Worm (Caenorhabditis elegans) whole organism, midembryonic: ENCODE measurements around the gene mlc-7.

Experiments
- T22C8.4 ChIP-seq: fragments of 200-800 bp; sonication (Bioruptor generic); IDR thresholded peaks from 2 replicates; pipeline ENCODE4 v1.3.6; 2022; ENCODE audit warnings: missing genetic modification characterization, missing compliant biosample characterization
- cog-1 ChIP-seq: sonication (generic microtip); optimal IDR thresholded peaks from 2 replicates; lab custom pipeline; 2016; ENCODE audit warnings: missing genetic modification characterization, missing compliant biosample characterization
- flt-1 ChIP-seq: fragments of 200-800 bp; sonication (Bioruptor generic); IDR thresholded peaks from 2 replicates; pipeline ENCODE4 v1.3.6; 2022; ENCODE audit warnings: missing genetic modification characterization, missing compliant biosample characterization
- klf-2 ChIP-seq: fragments of 200-800 bp; sonication (Bioruptor generic); conservative IDR thresholded peaks from 2 replicates; pipeline ENCODE4 v1.3.6; 2022; ENCODE audit warnings: missing genetic modification reagents, missing genetic modification characterization, missing compliant biosample characterization
- med-1 ChIP-seq: sonication (generic microtip); optimal IDR thresholded peaks from 2 replicates; lab custom pipeline; 2017; ENCODE audit warnings: missing genetic modification characterization, mild to moderate bottlenecking, missing compliant biosample characterization, antibody characterized with exemption, missing genetic modification reagents; ENCODE audit not compliant: insufficient read depth
- ref-1 ChIP-seq: fragments of 200-800 bp; sonication (Bioruptor generic); conservative IDR thresholded peaks from 2 replicates; pipeline ENCODE4 v1.3.6; 2022; ENCODE audit warnings: missing genetic modification reagents, missing genetic modification characterization, missing compliant biosample characterization
- tab-1 ChIP-seq: fragments of 200-800 bp; sonication (Bioruptor generic); IDR thresholded peaks from 2 replicates; pipeline ENCODE4 v1.3.6; 2022; ENCODE audit warnings: missing genetic modification characterization, missing compliant biosample characterization
- ztf-23 ChIP-seq: fragments of 200-800 bp; sonication (Bioruptor generic); IDR thresholded peaks from 2 replicates; pipeline ENCODE4 v1.3.6; 2022; ENCODE audit warnings: missing genetic modification reagents, missing genetic modification characterization, missing compliant biosample characterization
- ztf-29 ChIP-seq: fragments of 200-800 bp; sonication (Bioruptor generic); IDR thresholded peaks from 2 replicates; pipeline ENCODE4 v1.3.6; 2022; ENCODE audit warnings: missing genetic modification reagents, missing genetic modification characterization, missing compliant biosample characterization

Gene mlc-7

DNA sequence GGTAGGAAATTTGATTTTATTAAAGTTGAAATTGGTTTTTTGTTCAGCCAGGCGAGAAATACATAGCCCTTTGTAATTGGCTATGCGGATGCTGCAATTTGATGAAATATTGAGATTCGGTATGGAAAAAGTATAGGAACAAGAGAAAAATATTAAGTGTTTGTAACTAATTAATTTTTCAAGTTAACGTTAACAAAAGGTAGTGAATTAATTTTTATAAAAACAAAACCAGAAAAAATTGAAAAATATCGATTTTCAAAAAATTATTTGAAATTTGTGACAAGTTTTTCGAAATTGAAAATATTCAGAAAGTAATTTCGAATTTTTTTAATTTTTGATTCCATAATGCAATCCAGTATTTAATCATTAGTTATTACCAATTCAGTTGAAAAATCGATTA is 19.7 kb upstream of the mlc-7 start, which contains the start of gene W06F12.2:
TSS of gene W06F12.2 (minus strand) at position 101 of the 400 bp plus-strand sequence.
- TF ChIP-seq ztf-23 (no peak), ref-1 (GFP tag; lab: Robert Waterston, UW) (no peak), tab-1 (no peak), med-1 (GFP tag; lab: Kevin White, UChicago) (no peak)

DNA sequence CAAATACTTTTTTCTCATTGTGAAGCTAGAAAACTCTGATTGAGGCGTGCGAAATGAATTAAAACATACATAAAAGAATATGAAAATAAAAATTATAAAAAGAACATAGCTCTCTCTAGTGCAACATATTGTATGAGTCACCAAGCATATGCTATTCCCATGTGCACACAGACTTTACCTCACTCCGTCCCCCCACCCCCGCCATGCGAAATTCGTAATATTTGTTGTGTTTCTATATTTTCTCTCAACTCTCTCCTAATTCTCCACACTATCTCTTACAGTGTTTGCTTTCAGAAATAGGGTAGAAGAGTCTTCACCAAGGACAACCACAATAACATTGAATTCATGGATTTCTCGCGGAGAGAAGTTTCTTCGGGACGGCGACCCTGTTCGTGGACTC is 18.6 kb upstream of the mlc-7 start:
- TF ChIP-seq ztf-29 (GFP tag; lab: Robert Waterston, UW) (no peak), tab-1 (no peak), cog-1 (no peak), ztf-23 (no peak), T22C8.4 (GFP tag; lab: Robert Waterston, UW) (no peak)

DNA sequence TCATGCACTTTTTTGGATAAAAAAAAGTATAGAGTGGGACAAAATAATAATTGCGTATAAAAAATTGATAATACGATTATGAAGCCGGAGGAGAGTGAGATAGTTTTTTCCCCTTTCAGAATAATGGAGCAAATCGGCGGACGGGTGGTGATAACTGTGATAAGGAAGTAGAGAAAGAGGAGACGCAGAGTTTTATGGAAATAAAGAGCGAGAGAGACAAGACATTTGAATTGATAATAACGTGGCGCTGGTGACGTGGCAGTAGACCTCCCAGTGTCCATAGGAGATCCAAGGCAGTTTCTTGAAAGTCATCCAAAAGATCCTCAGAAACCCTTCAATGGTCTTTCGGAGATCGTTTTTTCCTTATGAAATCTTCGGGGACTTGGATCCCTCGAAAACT is 17.4 kb upstream of the mlc-7 start:
- TF ChIP-seq med-1 (GFP tag; lab: Kevin White, UChicago) (no peak), T22C8.4 (GFP tag; lab: Robert Waterston, UW) (no peak), ztf-23 (no peak), tab-1 (no peak), klf-2 (no peak), cog-1 (no peak), flt-1 (GFP tag; lab: Robert Waterston, UW) (no peak), ref-1 (GFP tag; lab: Robert Waterston, UW) (no peak)

DNA sequence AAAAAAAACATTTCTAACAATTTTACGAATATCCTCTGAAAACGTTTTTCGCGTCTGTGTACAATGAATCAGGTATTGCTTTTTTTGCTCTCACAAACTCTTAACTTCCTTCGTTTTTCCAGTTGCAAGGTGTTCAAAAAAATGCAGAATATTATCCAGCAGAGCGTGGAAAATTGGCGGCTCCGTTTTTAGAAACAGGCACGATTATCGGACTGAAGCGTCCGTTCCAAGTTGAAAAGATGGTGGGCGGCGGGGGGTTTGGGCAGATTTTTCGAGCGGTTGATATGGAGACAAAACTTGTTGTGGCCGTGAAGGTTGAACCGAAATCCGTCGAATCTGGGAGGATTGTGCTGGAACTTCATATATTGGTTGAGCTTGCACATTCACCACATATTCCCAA is 16.2 kb upstream of the mlc-7 start, which contains the start of gene W06F12.3:
TSS of gene W06F12.3 (plus strand) at position 23 of the 400 bp plus-strand sequence.
- no peak for TF ChIP-seq T22C8.4 (GFP tag; lab: Robert Waterston, UW)
- no peak for TF ChIP-seq tab-1
- no peak for TF ChIP-seq med-1 (GFP tag; lab: Kevin White, UChicago)
- TF ChIP-seq cog-1, result no peak
- no peak for TF ChIP-seq ztf-23
- TF ChIP-seq klf-2, result no peak
- no peak for TF ChIP-seq flt-1 (GFP tag; lab: Robert Waterston, UW)
- TF ChIP-seq ref-1 (GFP tag; lab: Robert Waterston, UW), result no peak
- no peak for TF ChIP-seq ztf-29 (GFP tag; lab: Robert Waterston, UW)

DNA sequence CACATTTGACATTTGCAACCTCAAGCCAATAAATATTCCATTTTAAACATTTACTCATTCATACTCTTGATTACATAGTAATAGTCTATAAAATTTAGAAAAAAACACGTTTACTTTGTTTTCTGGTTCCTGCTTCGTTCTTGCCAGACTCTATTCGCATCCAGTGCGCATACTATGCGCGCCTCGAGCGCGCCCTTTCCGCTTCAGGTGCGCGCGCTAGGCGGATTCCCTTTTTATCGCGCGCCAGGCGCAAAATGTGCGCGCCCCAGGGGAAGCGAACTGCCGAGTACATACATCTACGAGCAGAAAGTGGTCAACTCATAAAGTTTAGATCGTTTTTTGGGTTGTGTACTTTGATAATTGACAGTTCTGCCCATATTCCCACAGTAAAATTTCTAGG is 9.8 kb upstream of the mlc-7 start:
- TF ChIP-seq ref-1 (GFP tag; lab: Robert Waterston, UW) (no peak), tab-1 (no peak), ztf-29 (GFP tag; lab: Robert Waterston, UW) (no peak), ztf-23 (no peak), med-1 (GFP tag; lab: Kevin White, UChicago) (no peak), klf-2 (no peak), cog-1 (no peak), flt-1 (GFP tag; lab: Robert Waterston, UW) (no peak), T22C8.4 (GFP tag; lab: Robert Waterston, UW) (no peak)

DNA sequence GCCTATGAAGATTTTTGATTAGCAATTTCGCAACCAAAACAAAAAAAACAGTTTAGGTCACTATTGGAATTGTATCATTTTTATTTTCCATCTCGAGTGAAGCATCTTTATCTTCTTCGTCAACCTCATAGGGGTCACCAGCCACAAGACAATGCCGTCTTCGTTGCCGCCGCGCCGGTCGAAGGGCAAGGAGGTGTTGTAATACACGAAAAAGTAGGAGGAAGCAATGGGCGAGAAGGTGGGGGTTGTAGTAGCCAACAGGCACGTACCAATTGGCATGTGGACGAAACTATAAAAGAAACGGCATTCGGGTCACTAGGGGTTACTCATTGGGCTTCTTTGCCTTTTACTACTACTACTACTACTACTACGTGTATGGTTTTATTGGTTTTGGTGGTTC is 9.2 kb upstream of the mlc-7 start:
- TF ChIP-seq tab-1 (no peak), cog-1 (no peak), klf-2 (no peak), med-1 (GFP tag; lab: Kevin White, UChicago) (no peak), ztf-29 (GFP tag; lab: Robert Waterston, UW) (no peak), flt-1 (GFP tag; lab: Robert Waterston, UW) (no peak), ref-1 (GFP tag; lab: Robert Waterston, UW) (no peak), T22C8.4 (GFP tag; lab: Robert Waterston, UW) (no peak), ztf-23 (no peak)

DNA sequence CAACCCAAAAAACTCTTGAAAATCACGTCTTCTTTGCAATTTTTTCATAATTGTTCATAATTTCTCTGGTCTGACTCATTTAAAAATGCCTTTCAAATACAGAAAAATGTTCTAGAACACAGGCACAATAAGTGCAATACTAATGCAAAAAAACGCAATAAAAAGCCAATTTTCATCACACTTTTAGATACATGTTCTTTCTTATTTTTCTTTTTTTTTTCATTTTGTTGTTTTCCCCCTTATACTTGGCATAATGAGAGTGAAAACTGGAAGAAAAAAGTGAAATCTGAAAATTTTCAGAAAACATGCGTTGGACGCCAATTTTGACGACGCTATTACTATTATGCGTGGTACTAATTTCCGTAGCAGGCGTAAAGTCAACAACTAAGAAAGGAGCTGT is 7.3 kb upstream of the mlc-7 start, which contains the start of gene tyr-2:
TSS of gene tyr-2 (plus strand) at position 301 of the 400 bp plus-strand sequence.
- TF ChIP-seq ztf-29 (GFP tag; lab: Robert Waterston, UW) (no peak), klf-2 (no peak), ztf-23 (no peak), cog-1 (no peak), flt-1 (GFP tag; lab: Robert Waterston, UW) (no peak), med-1 (GFP tag; lab: Kevin White, UChicago) (no peak), ref-1 (GFP tag; lab: Robert Waterston, UW) (no peak), tab-1 (no peak), T22C8.4 (GFP tag; lab: Robert Waterston, UW) (no peak)

DNA sequence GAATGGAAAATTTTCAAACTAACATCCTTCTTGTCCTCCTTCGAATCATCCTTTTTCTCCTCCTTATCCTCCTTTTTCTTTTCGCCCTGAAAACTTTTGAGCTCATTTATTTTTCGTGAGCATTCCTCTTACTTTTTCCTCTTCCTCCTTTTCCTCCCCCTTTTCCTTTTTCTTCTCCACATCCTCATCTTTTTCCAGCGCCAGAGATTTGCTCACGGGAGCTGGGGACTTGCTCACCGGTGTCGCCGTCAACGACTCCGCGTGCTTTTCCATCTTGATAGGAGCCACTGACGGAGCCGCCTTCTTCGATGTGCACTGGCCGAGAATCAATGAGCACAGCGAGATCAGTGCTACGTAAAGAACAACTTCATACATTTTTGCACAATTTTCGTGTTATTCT is 2.9 kb upstream of the mlc-7 start, which contains the start of gene K08E3.2:
TSS of gene K08E3.2 (minus strand) at position 375 of the 400 bp plus-strand sequence.
- TF ChIP-seq ztf-29 (GFP tag; lab: Robert Waterston, UW), result no peak

DNA sequence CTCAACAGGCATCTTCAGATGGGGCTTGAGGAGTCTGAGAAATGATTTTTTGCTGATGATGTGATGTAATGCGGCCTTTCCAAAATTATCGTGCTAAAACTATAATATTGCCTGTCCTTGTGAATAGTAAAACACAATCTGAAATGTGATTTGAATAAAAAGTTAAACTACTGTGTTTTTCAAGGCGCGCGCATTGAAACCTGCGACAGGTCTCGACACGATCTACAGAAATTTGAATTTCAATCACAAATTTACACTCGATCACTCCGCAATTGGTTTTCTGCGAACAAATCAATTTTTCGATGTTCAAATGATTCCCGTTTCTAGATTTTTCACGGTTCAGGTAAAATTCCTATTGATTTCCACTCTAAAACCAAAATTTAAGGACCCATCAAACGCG is 4.4 kb downstream of the mlc-7 start, which contains the start of gene toca-2:
TSS of gene toca-2 (plus strand) at position 208 of the 400 bp plus-strand sequence.
- no peak for TF ChIP-seq ref-1 (GFP tag; lab: Robert Waterston, UW)
- no peak for TF ChIP-seq cog-1
- no peak for TF ChIP-seq tab-1
- no peak for TF ChIP-seq med-1 (GFP tag; lab: Kevin White, UChicago)
- no peak for TF ChIP-seq flt-1 (GFP tag; lab: Robert Waterston, UW)
- no peak for TF ChIP-seq T22C8.4 (GFP tag; lab: Robert Waterston, UW)
- no peak for TF ChIP-seq klf-2

DNA sequence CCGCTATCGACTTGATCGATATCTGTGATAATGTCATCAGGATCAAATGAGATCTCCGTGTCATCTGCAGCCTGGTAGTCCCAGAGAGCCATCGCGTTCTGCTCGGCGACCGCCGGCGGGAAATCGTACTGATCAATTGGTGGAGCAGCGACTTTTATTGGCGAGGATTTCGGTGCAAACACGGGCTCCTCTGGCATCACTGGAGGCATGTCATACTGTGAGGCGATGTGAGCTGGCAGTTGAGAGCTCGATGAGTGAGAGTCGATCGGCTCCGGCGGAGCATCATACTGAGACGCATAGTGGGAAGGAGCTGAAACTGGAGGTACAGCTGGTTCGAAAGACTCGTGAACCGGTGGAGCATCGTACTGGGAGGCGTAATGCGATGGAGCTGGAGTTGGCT is 8.4 kb downstream of the mlc-7 start:
- TF ChIP-seq klf-2, result no peak
- TF ChIP-seq ref-1 (GFP tag; lab: Robert Waterston, UW), result no peak
- TF ChIP-seq T22C8.4 (GFP tag; lab: Robert Waterston, UW), result no peak
- TF ChIP-seq cog-1, result no peak
- no peak for TF ChIP-seq ztf-29 (GFP tag; lab: Robert Waterston, UW)
- no peak for TF ChIP-seq ztf-23
- TF ChIP-seq med-1 (GFP tag; lab: Kevin White, UChicago), result no peak
- TF ChIP-seq tab-1, result no peak
- no peak for TF ChIP-seq flt-1 (GFP tag; lab: Robert Waterston, UW)

DNA sequence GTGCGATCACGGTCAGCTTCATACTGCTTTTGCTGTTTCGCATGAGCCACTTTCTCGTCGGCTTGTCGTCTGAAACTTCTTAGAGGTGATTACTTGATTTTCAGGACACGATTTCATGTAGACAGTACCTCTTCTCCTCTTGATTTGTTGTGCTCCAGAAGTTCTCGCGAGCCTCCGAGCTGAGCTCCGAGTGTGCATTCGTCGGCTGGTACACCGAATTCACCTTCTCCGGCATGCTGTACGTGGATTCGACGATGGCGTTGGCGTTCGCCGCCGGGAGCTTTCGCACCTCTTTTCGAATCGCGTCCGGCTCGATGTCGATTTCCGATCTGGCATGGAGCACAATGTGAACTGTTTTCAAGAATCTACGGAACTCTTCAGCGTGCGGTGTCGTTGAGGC is 9.8 kb downstream of the mlc-7 start:
- TF ChIP-seq med-1 (GFP tag; lab: Kevin White, UChicago) (no peak), ref-1 (GFP tag; lab: Robert Waterston, UW) (no peak), klf-2 (no peak), tab-1 (no peak), cog-1 (no peak), ztf-29 (GFP tag; lab: Robert Waterston, UW) (no peak), flt-1 (GFP tag; lab: Robert Waterston, UW) (no peak), T22C8.4 (GFP tag; lab: Robert Waterston, UW) (no peak), ztf-23 (no peak)
